Worm (Caenorhabditis elegans) whole organism, late embryonic: ENCODE measurements around the gene mip-2.

ENCODE experiments used
- K02D7.2 ChIP-seq: sonication (generic microtip); optimal IDR thresholded peaks from 2 replicates; lab custom pipeline; 2017; ENCODE audit warnings: mild to moderate bottlenecking, missing genetic modification characterization, missing compliant biosample characterization
- ahr-1 ChIP-seq: sonication (generic microtip); optimal IDR thresholded peaks from 2 replicates; lab custom pipeline; 2016; ENCODE audit warnings: missing genetic modification characterization, missing compliant biosample characterization
- ama-1 ChIP-seq: fragments of 150-350 bp; optimal IDR thresholded peaks from 2 replicates; lab custom pipeline; 2014
- ceh-18 ChIP-seq: sonication (generic microtip); optimal IDR thresholded peaks from 2 replicates; lab custom pipeline; 2016; ENCODE audit warnings: missing genetic modification characterization, missing compliant biosample characterization
- ceh-19 ChIP-seq: fragments of 200-800 bp; sonication (Bioruptor generic); optimal IDR thresholded peaks from 2 replicates; lab custom pipeline; 2018; ENCODE audit warnings: mild to moderate bottlenecking, missing genetic modification characterization, missing compliant biosample characterization
- ceh-2 ChIP-seq: sonication (generic microtip); optimal IDR thresholded peaks from 2 replicates; lab custom pipeline; 2016; ENCODE audit warnings: missing genotype, missing genetic modification characterization, missing compliant biosample characterization
- ceh-30 ChIP-seq: fragments of 150-350 bp; optimal IDR thresholded peaks from 2 replicates; lab custom pipeline; 2014; ENCODE audit warnings: missing biosample characterization, missing genetic modification characterization
- ceh-31 ChIP-seq: sonication (generic microtip); optimal IDR thresholded peaks from 2 replicates; lab custom pipeline; 2016; ENCODE audit warnings: missing genetic modification characterization, missing compliant biosample characterization
- ceh-34 ChIP-seq: sonication (generic microtip); optimal IDR thresholded peaks from 2 replicates; lab custom pipeline; 2016; ENCODE audit warnings: mild to moderate bottlenecking, missing genetic modification characterization, missing compliant biosample characterization
- ceh-48 ChIP-seq: sonication (generic microtip); optimal IDR thresholded peaks from 2 replicates; lab custom pipeline; 2016; ENCODE audit warnings: missing genetic modification characterization, inconsistent platforms, missing compliant biosample characterization
- ceh-6 ChIP-seq: fragments of 200-800 bp; sonication (Bioruptor generic); optimal IDR thresholded peaks from 2 replicates; lab custom pipeline; 2018; ENCODE audit warnings: mild to moderate bottlenecking, missing genetic modification characterization, missing compliant biosample characterization
- ceh-9 ChIP-seq: sonication (generic microtip); optimal IDR thresholded peaks from 2 replicates; lab custom pipeline; 2016; ENCODE audit warnings: mild to moderate bottlenecking, missing genetic modification characterization, inconsistent platforms, missing compliant biosample characterization
- dmd-4 ChIP-seq: sonication (generic microtip); optimal IDR thresholded peaks from 2 replicates; lab custom pipeline; 2016; ENCODE audit warnings: borderline replicate concordance, missing genetic modification characterization, missing compliant biosample characterization
- elt-2 ChIP-seq: sonication (generic microtip); optimal IDR thresholded peaks from 2 replicates; lab custom pipeline; 2016; ENCODE audit warnings: missing genetic modification reagents, missing genetic modification characterization, missing compliant biosample characterization
- elt-4 ChIP-seq: sonication (generic microtip); optimal IDR thresholded peaks from 2 replicates; lab custom pipeline; 2016; ENCODE audit warnings: missing genetic modification characterization, missing compliant biosample characterization
- ets-4 ChIP-seq: sonication (generic microtip); optimal IDR thresholded peaks from 2 replicates; lab custom pipeline; 2016; ENCODE audit warnings: missing genetic modification characterization, missing compliant biosample characterization
- eyg-1 ChIP-seq: sonication (generic microtip); optimal IDR thresholded peaks from 2 replicates; lab custom pipeline; 2016; ENCODE audit warnings: missing genotype, missing genetic modification characterization, missing compliant biosample characterization
- fax-1 ChIP-seq: sonication (generic microtip); optimal IDR thresholded peaks from 2 replicates; lab custom pipeline; 2016; ENCODE audit warnings: missing genotype, missing genetic modification characterization, missing compliant biosample characterization
- fkh-6 ChIP-seq: sonication (generic microtip); optimal IDR thresholded peaks from 2 replicates; lab custom pipeline; 2016; ENCODE audit warnings: missing genetic modification characterization, missing compliant biosample characterization
- hlh-15 ChIP-seq: sonication (generic microtip); optimal IDR thresholded peaks from 2 replicates; lab custom pipeline; 2016; ENCODE audit warnings: missing genetic modification characterization, missing compliant biosample characterization
- hlh-6 ChIP-seq: sonication (generic microtip); optimal IDR thresholded peaks from 2 replicates; lab custom pipeline; 2016; ENCODE audit warnings: missing genotype, missing genetic modification characterization, missing compliant biosample characterization
- lim-6 ChIP-seq: sonication (generic microtip); optimal IDR thresholded peaks from 2 replicates; lab custom pipeline; 2016; ENCODE audit warnings: missing genetic modification characterization, missing compliant biosample characterization
- madf-2 ChIP-seq: sonication (generic microtip); optimal IDR thresholded peaks from 2 replicates; lab custom pipeline; 2017; ENCODE audit warnings: missing genetic modification characterization, missing compliant biosample characterization
- mec-3 ChIP-seq: sonication (generic microtip); optimal IDR thresholded peaks from 2 replicates; lab custom pipeline; 2016; ENCODE audit warnings: borderline replicate concordance, missing genetic modification characterization, missing compliant biosample characterization
- nhr-232 ChIP-seq: sonication (generic microtip); optimal IDR thresholded peaks from 2 replicates; lab custom pipeline; 2016; ENCODE audit warnings: missing genetic modification characterization, missing compliant biosample characterization
- npax-4 ChIP-seq: sonication (generic microtip); optimal IDR thresholded peaks from 2 replicates; lab custom pipeline; 2016; ENCODE audit warnings: missing genetic modification characterization, missing compliant biosample characterization
- odd-2 ChIP-seq: sonication (generic microtip); optimal IDR thresholded peaks from 2 replicates; lab custom pipeline; 2017; ENCODE audit warnings: antibody characterized with exemption, mild to moderate bottlenecking, missing genetic modification characterization, missing compliant biosample characterization
- pat-9 ChIP-seq: fragments of 200-800 bp; sonication (Bioruptor generic); optimal IDR thresholded peaks from 2 replicates; lab custom pipeline; 2018; ENCODE audit warnings: mild to moderate bottlenecking, missing genetic modification characterization, moderate library complexity, missing compliant biosample characterization
- rnt-1 ChIP-seq: sonication (generic microtip); optimal IDR thresholded peaks from 2 replicates; lab custom pipeline; 2016; ENCODE audit warnings: missing genetic modification characterization, missing compliant biosample characterization
- sdc-2 ChIP-seq: sonication (generic microtip); optimal IDR thresholded peaks from 2 replicates; lab custom pipeline; 2016; ENCODE audit warnings: missing genotype, missing genetic modification characterization, missing compliant biosample characterization
- sox-2 ChIP-seq: fragments of 200-800 bp; sonication (Bioruptor generic); IDR thresholded peaks from 2 replicates; pipeline ENCODE4 v1.3.6; 2022; ENCODE audit warnings: missing genetic modification reagents, missing genetic modification characterization, missing compliant biosample characterization
- syd-9 ChIP-seq: sonication (generic microtip); optimal IDR thresholded peaks from 2 replicates; lab custom pipeline; 2016; ENCODE audit warnings: mild to moderate bottlenecking, missing genetic modification characterization, moderate library complexity, missing compliant biosample characterization
- tbx-2 ChIP-seq: sonication (generic microtip); optimal IDR thresholded peaks from 2 replicates; lab custom pipeline; 2016; ENCODE audit warnings: missing genetic modification characterization, missing compliant biosample characterization
- ttx-3 ChIP-seq: sonication (generic microtip); optimal IDR thresholded peaks from 2 replicates; lab custom pipeline; 2016; ENCODE audit warnings: missing genetic modification reagents, missing genetic modification characterization, missing compliant biosample characterization
- unc-86 ChIP-seq: sonication (generic microtip); optimal IDR thresholded peaks from 2 replicates; lab custom pipeline; 2016; ENCODE audit warnings: missing genetic modification characterization, missing compliant biosample characterization
- zip-5 ChIP-seq: sonication (generic microtip); optimal IDR thresholded peaks from 2 replicates; lab custom pipeline; 2016; ENCODE audit warnings: missing genetic modification characterization, missing compliant biosample characterization

mip-2 gene

DNA sequence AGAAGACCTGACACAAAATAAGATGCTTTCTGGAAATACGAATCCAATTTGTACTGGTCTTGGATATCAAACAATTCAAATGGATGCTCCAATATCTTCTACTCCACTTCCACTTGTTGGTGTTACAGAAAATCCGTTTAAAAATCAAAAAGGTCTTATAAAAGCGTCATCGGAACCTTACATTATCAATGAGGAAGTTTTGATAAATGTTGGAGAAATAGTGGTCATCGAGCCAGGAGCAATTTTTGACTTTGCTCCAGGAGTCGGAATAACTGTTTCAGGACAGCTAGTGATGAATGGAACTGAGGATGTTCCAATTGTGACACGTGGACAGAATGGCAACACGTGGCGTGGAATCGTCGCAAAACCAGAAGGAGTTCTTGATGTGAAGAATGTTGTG, 22.3 kb upstream of the mip-2 start:
- TF ChIP-seq zip-5 (tag; lab: Kevin White, UChicago) = no peak
- no peak for TF ChIP-seq sdc-2 (tag; lab: Kevin White, UChicago)
- TF ChIP-seq elt-2 (tag; lab: Kevin White, UChicago) = no peak
- no peak for TF ChIP-seq ttx-3
- no peak for TF ChIP-seq hlh-6 (tag; lab: Kevin White, UChicago)
- no peak for TF ChIP-seq ceh-34 (tag; lab: Kevin White, UChicago)
- no peak for TF ChIP-seq ets-4 (tag; lab: Kevin White, UChicago)
- no peak for TF ChIP-seq ceh-9 (tag; lab: Kevin White, UChicago)
- TF ChIP-seq ahr-1 = no peak
- TF ChIP-seq fax-1 (tag; lab: Kevin White, UChicago) = no peak
- no peak for TF ChIP-seq odd-2 (tag; lab: Kevin White, UChicago)
- no peak for TF ChIP-seq sox-2
- TF ChIP-seq mec-3 (tag; lab: Kevin White, UChicago) = no peak
- no peak for TF ChIP-seq ceh-31 (tag; lab: Kevin White, UChicago)
- no peak for TF ChIP-seq fkh-6 (tag; lab: Kevin White, UChicago)
- no peak for TF ChIP-seq ceh-18 (tag; lab: Kevin White, UChicago)

DNA sequence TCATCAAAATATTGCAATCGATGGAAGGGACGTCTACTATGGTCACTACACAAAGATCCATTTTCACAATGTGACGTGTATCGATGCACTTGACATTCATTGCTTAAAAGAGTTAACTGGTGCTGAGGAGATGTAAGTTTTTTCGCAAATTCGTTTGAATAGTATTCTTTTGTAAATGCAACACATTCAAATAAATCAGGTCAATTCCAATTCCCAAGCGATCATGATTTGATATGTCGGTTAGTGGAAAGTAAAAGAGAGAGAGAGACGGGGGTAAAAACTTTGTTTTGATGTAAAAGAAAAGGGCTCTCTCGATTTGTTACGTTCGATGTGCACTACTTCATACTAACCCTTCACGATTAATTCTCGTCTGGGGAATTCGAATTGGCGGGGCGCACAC, 18.5 kb upstream of the mip-2 start:
- TF ChIP-seq lim-6 (tag; lab: Kevin White, UChicago) = no peak
- no peak for TF ChIP-seq rnt-1
- no peak for TF ChIP-seq tbx-2 (tag; lab: Kevin White, UChicago)
- TF ChIP-seq madf-2 = no peak
- no peak for TF ChIP-seq zip-5 (tag; lab: Kevin White, UChicago)
- TF ChIP-seq ceh-48 (tag; lab: Kevin White, UChicago) = no peak
- TF ChIP-seq fax-1 (tag; lab: Kevin White, UChicago) = no peak
- TF ChIP-seq ceh-18 (tag; lab: Kevin White, UChicago) = no peak
- no peak for TF ChIP-seq elt-2 (tag; lab: Kevin White, UChicago)
- no peak for TF ChIP-seq ceh-19 (GFP tag; lab: Kevin White, UChicago)
- TF ChIP-seq sox-2 = no peak
- no peak for TF ChIP-seq odd-2 (tag; lab: Kevin White, UChicago)
- no peak for TF ChIP-seq ceh-30 (tag; lab: Kevin White, UChicago)
- TF ChIP-seq pat-9 (tag; lab: Kevin White, UChicago) = no peak
- TF ChIP-seq ceh-6 (GFP tag; lab: Kevin White, UChicago) = no peak
- no peak for TF ChIP-seq npax-4 (tag; lab: Kevin White, UChicago)
- no peak for TF ChIP-seq dmd-4
- no peak for TF ChIP-seq unc-86 (tag; lab: Kevin White, UChicago)
- TF ChIP-seq ceh-2 = no peak

DNA sequence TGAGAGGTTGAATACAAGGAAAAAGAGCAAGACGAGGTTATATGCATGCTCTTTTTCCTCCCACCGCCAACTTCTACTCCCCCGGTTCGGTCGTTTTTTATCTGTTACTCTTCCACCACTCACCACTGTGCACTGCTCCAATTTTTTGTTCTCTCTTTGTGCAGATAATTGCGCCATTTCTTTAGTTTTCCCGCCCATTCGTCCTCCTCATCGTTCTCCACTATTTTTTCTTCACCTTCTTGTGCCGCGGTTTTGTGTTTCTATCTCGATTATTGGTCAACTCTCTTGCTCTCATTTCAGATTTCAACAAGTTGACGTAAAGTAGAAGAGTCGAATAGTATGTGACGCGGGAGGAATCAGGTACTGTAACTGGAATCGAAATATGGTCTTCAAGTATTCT, 17.8 kb upstream of the mip-2 start, which contains the start of gene T01D3.1:
Gene T01D3.1, plus strand, starts transcription at position 301 of the 400 bp plus-strand sequence.
- no peak for TF ChIP-seq mec-3 (tag; lab: Kevin White, UChicago)
- no peak for TF ChIP-seq ceh-48 (tag; lab: Kevin White, UChicago)
- no peak for TF ChIP-seq ttx-3
- no peak for TF ChIP-seq sox-2
- no peak for TF ChIP-seq madf-2
- no peak for TF ChIP-seq nhr-232 (tag; lab: Kevin White, UChicago)
- no peak for TF ChIP-seq hlh-6 (tag; lab: Kevin White, UChicago)
- no peak for TF ChIP-seq elt-4 (tag; lab: Kevin White, UChicago)
- no peak for TF ChIP-seq syd-9 (tag; lab: Kevin White, UChicago)
- no peak for TF ChIP-seq hlh-15 (tag; lab: Kevin White, UChicago)
- TF ChIP-seq eyg-1 = no peak
- no peak for TF ChIP-seq fkh-6 (tag; lab: Kevin White, UChicago)

DNA sequence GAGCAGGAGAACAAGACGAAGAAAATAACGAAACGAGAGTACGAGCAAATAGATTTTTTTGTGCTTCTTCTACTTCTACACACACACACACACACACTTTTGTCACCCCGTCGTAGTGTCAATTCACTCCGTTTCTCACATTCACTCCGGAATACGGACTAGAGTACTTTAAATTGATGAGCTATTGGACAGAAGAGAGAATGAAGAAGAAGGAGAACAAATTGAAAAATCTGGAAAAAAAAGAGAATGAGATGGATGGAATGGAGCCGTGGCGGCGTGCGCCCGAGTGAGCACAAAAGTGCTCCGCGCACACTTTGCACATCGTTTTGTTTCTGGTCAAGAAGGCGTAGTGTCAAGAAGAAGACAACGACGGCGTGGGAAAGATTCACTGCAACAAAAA, 15.7 kb upstream of the mip-2 start:
- TF ChIP-seq K02D7.2 (tag; lab: Kevin White, UChicago) (no peak), ama-1 (lab: Kevin White, UChicago) (no peak), ceh-31 (tag; lab: Kevin White, UChicago) (peak; percentile 13), ceh-48 (tag; lab: Kevin White, UChicago) (no peak)
